Worm (Caenorhabditis elegans): Measurements from ENCODE around the gene ZK84.4.

The ZK84.4 gene

DNA sequence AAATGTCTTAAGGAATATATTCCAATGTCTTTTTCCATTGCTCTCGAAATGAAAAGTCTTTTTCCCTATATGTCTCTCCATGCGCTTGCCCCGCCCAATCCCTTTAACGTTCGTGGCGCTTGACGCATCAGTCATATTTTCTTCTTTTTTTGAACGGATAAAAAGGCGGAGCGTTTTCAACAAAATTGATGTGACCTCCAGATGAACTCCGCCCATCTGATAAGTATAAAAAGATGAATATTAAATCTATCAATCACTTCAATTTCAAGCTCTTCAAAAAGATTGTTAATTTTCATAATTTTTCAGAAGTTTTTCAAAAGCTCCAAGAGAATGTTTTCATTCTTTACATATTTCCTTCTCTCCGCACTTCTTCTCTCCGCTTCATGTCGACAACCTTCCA lies 12.7 kb downstream of the ZK84.4 start, which contains the start of gene ins-4:
TSS of gene ins-4 (plus strand) at position 301 of the 400 bp plus-strand sequence.
- TF ChIP-seq flt-1 (GFP tag; IDR thresholded peaks at IDR 0.05) (no peak), ztf-29 (GFP tag; IDR thresholded peaks at IDR 0.05) (no peak), med-1 (GFP tag; optimal IDR thresholded peaks at IDR 0.05; ENCODE audit: insufficient read depth) (no peak), klf-2 (GFP tag; conservative IDR thresholded peaks at IDR 0.05) (no peak), ztf-23 (GFP tag; IDR thresholded peaks at IDR 0.05) (no peak), cog-1 (tag; optimal IDR thresholded peaks at IDR 0.05) (no peak)

DNA sequence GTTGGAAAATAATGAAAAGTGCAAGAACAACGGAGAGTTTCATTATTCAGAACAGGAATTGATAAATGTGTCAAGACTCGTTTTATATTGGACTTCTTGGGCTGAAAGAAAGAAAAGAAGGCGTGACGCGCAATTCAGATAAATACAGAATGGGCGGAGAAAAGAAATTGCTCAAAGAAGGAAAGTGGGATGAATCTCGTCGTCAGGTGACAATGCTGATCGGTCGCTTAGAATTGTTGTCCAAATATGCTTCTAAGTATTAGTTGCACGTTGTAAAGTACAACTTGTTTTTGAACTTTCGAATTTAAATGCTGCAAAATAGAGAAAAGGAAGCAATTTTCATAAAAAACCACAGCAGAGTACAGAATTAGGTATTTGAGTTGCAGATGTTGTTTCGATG lies 18.1 kb downstream of the ZK84.4 start, which contains the start of gene ins-3:
TSS of gene ins-3 (minus strand) at position 101 of the 400 bp plus-strand sequence.
- TF ChIP-seq klf-2 (GFP tag; conservative IDR thresholded peaks at IDR 0.05) (no peak), med-1 (GFP tag; optimal IDR thresholded peaks at IDR 0.05; ENCODE audit: insufficient read depth) (no peak), tab-1 (GFP tag; IDR thresholded peaks at IDR 0.05) (no peak), cog-1 (tag; optimal IDR thresholded peaks at IDR 0.05) (no peak), flt-1 (GFP tag; IDR thresholded peaks at IDR 0.05) (no peak), ztf-29 (GFP tag; IDR thresholded peaks at IDR 0.05) (no peak), ztf-23 (GFP tag; IDR thresholded peaks at IDR 0.05) (no peak), ref-1 (GFP tag; conservative IDR thresholded peaks at IDR 0.05) (no peak), T22C8.4 (GFP tag; IDR thresholded peaks at IDR 0.05) (no peak)

- no peak for TF ChIP-seq flt-1 (GFP tag; IDR thresholded peaks at IDR 0.05)
- no peak for TF ChIP-seq ztf-23 (GFP tag; IDR thresholded peaks at IDR 0.05)
- TF ChIP-seq med-1 (GFP tag; optimal IDR thresholded peaks at IDR 0.05; ENCODE audit: insufficient read depth), result no peak
- no peak for TF ChIP-seq tab-1 (GFP tag; IDR thresholded peaks at IDR 0.05)
- TF ChIP-seq T22C8.4 (GFP tag; IDR thresholded peaks at IDR 0.05), result no peak
- TF ChIP-seq cog-1 (tag; optimal IDR thresholded peaks at IDR 0.05), result no peak
- TF ChIP-seq ztf-29 (GFP tag; IDR thresholded peaks at IDR 0.05), result no peak
- TF ChIP-seq ref-1 (GFP tag; conservative IDR thresholded peaks at IDR 0.05), result no peak
- no peak for TF ChIP-seq klf-2 (GFP tag; conservative IDR thresholded peaks at IDR 0.05)
Measured at ce11 chrII:5988224-5988623, 20.6 kb downstream of the ZK84.4 start, which contains the start of gene ins-2. TSS of gene ins-2 (plus strand) at chrII:5988524.

- no peak for TF ChIP-seq ref-1 (GFP tag; conservative IDR thresholded peaks at IDR 0.05)
- TF ChIP-seq med-1 (GFP tag; optimal IDR thresholded peaks at IDR 0.05; ENCODE audit: insufficient read depth), result no peak
- TF ChIP-seq tab-1 (GFP tag; IDR thresholded peaks at IDR 0.05), result no peak
- TF ChIP-seq T22C8.4 (GFP tag; IDR thresholded peaks at IDR 0.05), result no peak
- TF ChIP-seq cog-1 (tag; optimal IDR thresholded peaks at IDR 0.05), result no peak
- no peak for TF ChIP-seq ztf-29 (GFP tag; IDR thresholded peaks at IDR 0.05)
- no peak for TF ChIP-seq klf-2 (GFP tag; conservative IDR thresholded peaks at IDR 0.05)
- no peak for TF ChIP-seq flt-1 (GFP tag; IDR thresholded peaks at IDR 0.05)
- TF ChIP-seq ztf-23 (GFP tag; IDR thresholded peaks at IDR 0.05), result no peak
Measured at ce11 chrII:5974878-5975277, 33.9 kb downstream of the ZK84.4 start, which contains the start of gene B0034.5. TSS of gene B0034.5 (minus strand) at chrII:5974978.

DNA sequence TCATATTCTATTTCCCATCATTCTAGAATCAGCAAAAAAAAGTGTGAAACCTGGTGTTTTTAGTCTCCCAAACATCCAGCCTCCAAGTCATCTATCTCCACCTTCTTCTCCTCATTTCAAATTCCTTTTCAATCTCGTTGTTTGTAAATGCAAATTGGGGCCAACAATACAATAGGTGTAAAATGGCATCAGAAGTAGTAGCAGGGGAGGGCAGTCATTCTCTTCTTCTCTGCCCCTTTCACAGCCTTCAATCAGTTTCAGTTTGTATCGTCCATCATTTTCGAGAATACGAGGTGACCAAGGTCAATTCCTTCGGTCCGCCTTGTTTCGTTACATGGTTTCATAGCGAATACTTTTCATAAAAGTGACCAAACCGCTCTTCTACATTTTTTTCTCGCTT lies 39.5 kb downstream of the ZK84.4 start, which contains the start of gene B0034.4:
TSS of gene B0034.4 (minus strand) at position 229 of the 400 bp plus-strand sequence.
- TF ChIP-seq ref-1 (GFP tag; conservative IDR thresholded peaks at IDR 0.05) (no peak), flt-1 (GFP tag; IDR thresholded peaks at IDR 0.05) (no peak), T22C8.4 (GFP tag; IDR thresholded peaks at IDR 0.05) (no peak), ztf-29 (GFP tag; IDR thresholded peaks at IDR 0.05) (no peak), tab-1 (GFP tag; IDR thresholded peaks at IDR 0.05) (no peak), ztf-23 (GFP tag; IDR thresholded peaks at IDR 0.05) (no peak), klf-2 (GFP tag; conservative IDR thresholded peaks at IDR 0.05) (no peak), cog-1 (tag; optimal IDR thresholded peaks at IDR 0.05) (no peak), med-1 (GFP tag; optimal IDR thresholded peaks at IDR 0.05; ENCODE audit: insufficient read depth) (no peak)

DNA sequence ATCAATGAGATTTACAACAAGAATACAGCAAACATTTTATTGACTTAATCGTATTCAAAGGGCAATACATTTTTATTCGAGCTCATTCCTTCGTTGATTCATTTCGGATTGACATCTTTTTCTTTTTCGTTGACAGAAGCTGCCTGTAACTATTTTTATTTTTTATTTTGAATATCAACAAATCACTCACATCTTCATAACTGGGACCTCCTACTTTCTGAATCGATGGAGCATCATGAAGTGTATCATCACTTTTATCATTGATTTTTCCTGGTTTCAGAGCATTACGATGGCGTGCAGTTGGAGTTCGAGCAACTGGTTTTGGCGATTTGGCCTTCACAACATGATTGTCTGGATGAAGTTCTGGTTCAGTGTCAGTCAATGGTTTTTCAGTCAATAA lies 40.8 kb downstream of the ZK84.4 start, which contains the start of gene B0034.1:
TSS of gene B0034.1 (plus strand) at position 301 of the 400 bp plus-strand sequence.
- TF ChIP-seq klf-2 (GFP tag; conservative IDR thresholded peaks at IDR 0.05) (no peak), tab-1 (GFP tag; IDR thresholded peaks at IDR 0.05) (no peak), ztf-23 (GFP tag; IDR thresholded peaks at IDR 0.05) (no peak), ztf-29 (GFP tag; IDR thresholded peaks at IDR 0.05) (no peak)

ce11 chrII:5966637-5967036 lies 42.1 kb downstream of the ZK84.4 start:
- no peak for TF ChIP-seq T22C8.4 (GFP tag; IDR thresholded peaks at IDR 0.05)
- no peak for TF ChIP-seq klf-2 (GFP tag; conservative IDR thresholded peaks at IDR 0.05)
- TF ChIP-seq ztf-23 (GFP tag; IDR thresholded peaks at IDR 0.05), result no peak
- no peak for TF ChIP-seq med-1 (GFP tag; optimal IDR thresholded peaks at IDR 0.05; ENCODE audit: insufficient read depth)
- no peak for TF ChIP-seq ref-1 (GFP tag; conservative IDR thresholded peaks at IDR 0.05)
- TF ChIP-seq flt-1 (GFP tag; IDR thresholded peaks at IDR 0.05), result no peak
- no peak for TF ChIP-seq ztf-29 (GFP tag; IDR thresholded peaks at IDR 0.05)
- no peak for TF ChIP-seq tab-1 (GFP tag; IDR thresholded peaks at IDR 0.05)
- TF ChIP-seq cog-1 (tag; optimal IDR thresholded peaks at IDR 0.05), result no peak

- no peak for TF ChIP-seq klf-2 (GFP tag; conservative IDR thresholded peaks at IDR 0.05)
- TF ChIP-seq ref-1 (GFP tag; conservative IDR thresholded peaks at IDR 0.05), result no peak
- TF ChIP-seq ztf-23 (GFP tag; IDR thresholded peaks at IDR 0.05), result no peak
- no peak for TF ChIP-seq ztf-29 (GFP tag; IDR thresholded peaks at IDR 0.05)
- TF ChIP-seq T22C8.4 (GFP tag; IDR thresholded peaks at IDR 0.05), result no peak
- TF ChIP-seq cog-1 (tag; optimal IDR thresholded peaks at IDR 0.05), result no peak
- TF ChIP-seq flt-1 (GFP tag; IDR thresholded peaks at IDR 0.05), result no peak
- no peak for TF ChIP-seq tab-1 (GFP tag; IDR thresholded peaks at IDR 0.05)
- TF ChIP-seq med-1 (GFP tag; optimal IDR thresholded peaks at IDR 0.05; ENCODE audit: insufficient read depth), result no peak
Measured at ce11 chrII:5964962-5965361, 43.8 kb downstream of the ZK84.4 start.

ce11 chrII:5962343-5962742 lies 46.4 kb downstream of the ZK84.4 start:
- TF ChIP-seq cog-1 (tag; optimal IDR thresholded peaks at IDR 0.05) (no peak), T22C8.4 (GFP tag; IDR thresholded peaks at IDR 0.05) (no peak), ztf-29 (GFP tag; IDR thresholded peaks at IDR 0.05) (no peak), tab-1 (GFP tag; IDR thresholded peaks at IDR 0.05) (no peak), klf-2 (GFP tag; conservative IDR thresholded peaks at IDR 0.05) (no peak), ztf-23 (GFP tag; IDR thresholded peaks at IDR 0.05) (no peak), flt-1 (GFP tag; IDR thresholded peaks at IDR 0.05) (no peak), med-1 (GFP tag; optimal IDR thresholded peaks at IDR 0.05; ENCODE audit: insufficient read depth) (no peak), ref-1 (GFP tag; conservative IDR thresholded peaks at IDR 0.05) (no peak)

DNA sequence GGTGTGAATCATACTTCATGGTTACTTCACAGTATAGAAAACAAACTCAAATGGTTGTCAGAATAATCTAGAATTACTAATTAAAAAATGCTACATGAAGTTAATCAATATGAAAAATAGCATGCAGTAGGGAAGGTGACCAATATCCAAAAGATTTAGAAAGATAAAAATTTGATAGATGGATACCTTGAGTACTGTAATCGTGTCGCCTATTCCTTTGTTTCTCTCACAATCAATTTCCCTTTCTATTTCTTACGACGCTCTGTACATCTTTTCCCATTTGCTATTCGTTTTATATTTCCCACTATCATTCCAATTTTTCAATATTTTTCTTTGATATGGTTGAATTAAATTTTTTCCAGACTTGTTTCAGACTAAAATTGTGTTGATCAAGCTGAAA lies 47.5 kb downstream of the ZK84.4 start, which contains the start of gene B0034.7:
TSS of gene B0034.7 (plus strand) at position 301 of the 400 bp plus-strand sequence.
- TF ChIP-seq klf-2 (GFP tag; conservative IDR thresholded peaks at IDR 0.05) (no peak), med-1 (GFP tag; optimal IDR thresholded peaks at IDR 0.05; ENCODE audit: insufficient read depth) (no peak), ref-1 (GFP tag; conservative IDR thresholded peaks at IDR 0.05) (no peak), ztf-29 (GFP tag; IDR thresholded peaks at IDR 0.05) (no peak), cog-1 (tag; optimal IDR thresholded peaks at IDR 0.05) (no peak), tab-1 (GFP tag; IDR thresholded peaks at IDR 0.05) (no peak)

Measured in whole organism, midembryonic.